Worm (Caenorhabditis elegans) whole organism, L3 larva: ENCODE data around the gene eif-1.

ENCODE experiments used
- daf-12 ChIP-seq: fragments of 150-350 bp; optimal IDR thresholded peaks from 2 replicates; lab custom pipeline; 2014; ENCODE audit warnings: missing biosample characterization, missing genetic modification reagents, missing genetic modification characterization
- skn-1 ChIP-seq: fragments of 150-350 bp; optimal IDR thresholded peaks from 2 replicates; lab custom pipeline; 2014; ENCODE audit warnings: missing biosample characterization, missing genetic modification characterization
- ztf-11 ChIP-seq: fragments of 150-350 bp; optimal IDR thresholded peaks from 2 replicates; lab custom pipeline; 2014; ENCODE audit warnings: missing biosample characterization, missing genetic modification characterization

DNA sequence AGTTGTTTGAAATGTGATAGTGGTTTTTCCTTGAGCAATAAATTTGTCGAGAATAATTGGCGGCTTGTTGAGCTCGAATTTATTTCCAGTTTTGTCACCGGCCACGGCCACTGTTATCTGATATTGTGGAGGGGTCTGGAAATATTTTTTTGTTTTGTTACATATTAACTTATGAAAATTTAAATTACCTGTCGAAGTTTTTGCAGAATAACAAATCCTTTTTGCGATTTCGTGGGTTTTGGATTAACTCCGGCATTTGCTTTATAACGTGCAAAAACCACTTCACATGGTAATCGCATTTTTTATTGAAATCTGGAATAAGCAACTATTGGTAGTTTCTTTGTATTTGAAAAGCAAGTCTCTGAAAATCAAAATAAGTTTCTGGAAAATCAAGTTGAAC is 42.7 kb upstream of the eif-1 start, which contains the start of gene lrr-1:
- no peak for TF ChIP-seq ztf-11 (tag; lab: Kevin White, UChicago)
- TF ChIP-seq skn-1 (tag; lab: Kevin White, UChicago): no peak
- no peak for TF ChIP-seq daf-12 (tag; lab: Kevin White, UChicago)
